Fruit fly (Drosophila melanogaster) whole organism, embryonic: ENCODE data around the gene CG31223.
A peak's percentile ranks its signal among the peaks of the same experiment; 100 is the strongest.

ENCODE experiments used
- Adf1 ChIP-seq: fragments of 200-800 bp; sonication (Bioruptor generic); IDR thresholded peaks from 2 replicates; pipeline ENCODE4 v1.3.6; 2022; ENCODE audit warnings: missing biosample characterization, missing genetic modification characterization
- Aef1 ChIP-seq: fragments of 200-800 bp; sonication (Bioruptor generic); IDR thresholded peaks from 3 replicates; pipeline ENCODE4 v1.3.6; 2022; ENCODE audit warnings: missing biosample characterization, missing genetic modification characterization
- CG10267 ChIP-seq: fragments of 200-800 bp; sonication (Bioruptor generic); optimal IDR thresholded peaks from 2 replicates; lab custom pipeline; 2018; ENCODE audit warnings: missing biosample characterization, mild to moderate bottlenecking, missing genetic modification characterization, moderate library complexity
- CG1602 ChIP-seq: fragments of 200-800 bp; sonication (Bioruptor generic); optimal IDR thresholded peaks from 3 replicates; lab custom pipeline; 2016; ENCODE audit warnings: missing biosample characterization, missing genetic modification characterization
- CG17186 ChIP-seq: fragments of 200-800 bp; sonication (Bioruptor generic); optimal IDR thresholded peaks from 3 replicates; lab custom pipeline; 2017; ENCODE audit warnings: missing biosample characterization, missing genetic modification reagents, missing genetic modification characterization
- CG17328 ChIP-seq: fragments of 200-800 bp; sonication (Bioruptor generic); IDR thresholded peaks from 2 replicates; pipeline ENCODE4 v1.3.6; 2022; ENCODE audit warnings: missing biosample characterization, missing genetic modification characterization
- CG18262 ChIP-seq: fragments of 200-800 bp; optimal IDR thresholded peaks from 3 replicates; lab custom pipeline; 2019; ENCODE audit warnings: missing biosample characterization, mild to moderate bottlenecking, missing genetic modification characterization, moderate library complexity
- CG18476 ChIP-seq: fragments of 200-800 bp; sonication (Bioruptor generic); optimal IDR thresholded peaks from 2 replicates; lab custom pipeline; 2016; ENCODE audit warnings: missing biosample characterization, mild to moderate bottlenecking, missing genetic modification characterization
- CG34224 ChIP-seq: fragments of 200-800 bp; sonication (Bioruptor generic); IDR thresholded peaks from 3 replicates; pipeline ENCODE4 v1.3.6; 2022; ENCODE audit warnings: missing biosample characterization, missing genetic modification characterization; ENCODE audit not compliant: partially characterized antibody
- CG42726 ChIP-seq: fragments of 200-800 bp; sonication (Bioruptor generic); IDR thresholded peaks from 2 replicates; pipeline ENCODE4 v1.3.6; 2022; ENCODE audit warnings: missing biosample characterization, missing genetic modification characterization; ENCODE audit not compliant: partially characterized antibody
- CG4707 ChIP-seq: fragments of 200-800 bp; sonication (Bioruptor generic); optimal IDR thresholded peaks from 2 replicates; lab custom pipeline; 2018; ENCODE audit warnings: missing biosample characterization, mild to moderate bottlenecking, missing genetic modification characterization, moderate library complexity
- CG6175 ChIP-seq: fragments of 200-800 bp; sonication (Bioruptor generic); IDR thresholded peaks from 3 replicates; pipeline ENCODE4 v1.3.6; 2022; ENCODE audit warnings: missing biosample characterization, missing genetic modification characterization
- CG6791 ChIP-seq: fragments of 200-800 bp; sonication (Bioruptor generic); IDR thresholded peaks from 3 replicates; pipeline ENCODE4 v1.3.6; 2022; ENCODE audit warnings: missing biosample characterization, missing genetic modification characterization; ENCODE audit not compliant: partially characterized antibody
- CG7271 ChIP-seq: fragments of 200-800 bp; sonication (Bioruptor generic); optimal IDR thresholded peaks from 2 replicates; lab custom pipeline; 2018; ENCODE audit warnings: missing biosample characterization, mild to moderate bottlenecking, missing genetic modification characterization, moderate library complexity
- CG7372 ChIP-seq: fragments of 200-800 bp; sonication (Bioruptor generic); IDR thresholded peaks from 2 replicates; pipeline ENCODE4 v1.3.6; 2022; ENCODE audit warnings: missing biosample characterization, missing genetic modification characterization
- CG9817 ChIP-seq: fragments of 200-800 bp; sonication (Bioruptor generic); optimal IDR thresholded peaks from 2 replicates; lab custom pipeline; 2018; ENCODE audit warnings: missing biosample characterization, mild to moderate bottlenecking, missing genetic modification characterization, moderate library complexity
- CG9876 ChIP-seq: fragments of 200-800 bp; sonication (Bioruptor generic); optimal IDR thresholded peaks from 2 replicates; lab custom pipeline; 2016; ENCODE audit warnings: missing biosample characterization, missing genetic modification characterization
- CG9932 ChIP-seq: fragments of 200-800 bp; sonication (Bioruptor generic); IDR thresholded peaks from 2 replicates; pipeline ENCODE4 v1.3.6; 2022; ENCODE audit warnings: missing biosample characterization, missing genetic modification characterization
- Camta ChIP-seq: fragments of 200-800 bp; sonication (Bioruptor generic); optimal IDR thresholded peaks from 2 replicates; lab custom pipeline; 2016; ENCODE audit warnings: missing biosample characterization, missing genetic modification characterization
- Dip2 ChIP-seq: fragments of 200-800 bp; sonication (Bioruptor generic); IDR thresholded peaks from 2 replicates; pipeline ENCODE4 v1.3.6; 2022; ENCODE audit warnings: missing biosample characterization, missing genetic modification characterization
- Dip3 ChIP-seq: fragments of 200-800 bp; sonication (Bioruptor generic); optimal IDR thresholded peaks from 3 replicates; lab custom pipeline; 2016; ENCODE audit warnings: missing biosample characterization, missing genetic modification characterization
- Doc3 ChIP-seq: fragments of 200-800 bp; sonication (Bioruptor generic); IDR thresholded peaks from 3 replicates; pipeline ENCODE4 v1.3.6; 2022; ENCODE audit warnings: missing biosample characterization, missing genetic modification characterization; ENCODE audit not compliant: partially characterized antibody
- Elba2 ChIP-seq: fragments of 200-800 bp; sonication (Bioruptor generic); optimal IDR thresholded peaks from 3 replicates; lab custom pipeline; 2016; ENCODE audit warnings: missing biosample characterization, missing genetic modification characterization
- Fer1 ChIP-seq: fragments of 200-800 bp; sonication (Bioruptor generic); optimal IDR thresholded peaks from 2 replicates; lab custom pipeline; 2017; ENCODE audit warnings: missing biosample characterization, mild to moderate bottlenecking, missing genetic modification characterization
- HmgZ ChIP-seq: fragments of 200-800 bp; sonication (Bioruptor generic); optimal IDR thresholded peaks from 2 replicates; lab custom pipeline; 2018; ENCODE audit warnings: missing biosample characterization, mild to moderate bottlenecking, missing genetic modification characterization
- Hr51 ChIP-seq, 2 experiments: fragments of 200-800 bp; sonication (Bioruptor generic); optimal IDR thresholded peaks; 2 replicates in 1 of 2; 3 replicates in 1 of 2; lab custom pipeline; 2016 to 2018; ENCODE audit warnings: missing biosample characterization in 2 of 2, missing genetic modification characterization in 2 of 2, mild to moderate bottlenecking in 1 of 2, moderate library complexity in 1 of 2
- Hsf ChIP-seq: fragments of 200-800 bp; sonication (Bioruptor generic); optimal IDR thresholded peaks from 3 replicates; lab custom pipeline; 2016; ENCODE audit warnings: missing biosample characterization, missing genetic modification characterization
- Jarid2 ChIP-seq: fragments of 200-800 bp; sonication (Bioruptor generic); optimal IDR thresholded peaks from 3 replicates; lab custom pipeline; 2017; ENCODE audit warnings: mild to moderate bottlenecking, missing biosample characterization, missing genetic modification reagents, missing genetic modification characterization
- Nf-YA ChIP-seq: fragments of 200-800 bp; sonication (Bioruptor generic); IDR thresholded peaks from 2 replicates; pipeline ENCODE4 v1.3.6; 2022; ENCODE audit warnings: missing biosample characterization, missing genetic modification characterization
- PHDP ChIP-seq: fragments of 200-800 bp; sonication (Bioruptor generic); optimal IDR thresholded peaks from 3 replicates; lab custom pipeline; 2018; ENCODE audit warnings: missing biosample characterization, mild to moderate bottlenecking, missing genetic modification characterization, moderate library complexity
- Usf ChIP-seq: fragments of 200-800 bp; sonication (Bioruptor generic); optimal IDR thresholded peaks from 2 replicates; lab custom pipeline; 2017; ENCODE audit warnings: missing genotype, missing biosample characterization, missing genetic modification characterization
- Xrp1 ChIP-seq: fragments of 200-800 bp; sonication (Bioruptor generic); IDR thresholded peaks from 2 replicates; pipeline ENCODE4 v1.3.6; 2022; ENCODE audit warnings: missing biosample characterization, missing genetic modification characterization
- ap ChIP-seq: fragments of 200-800 bp; sonication (Bioruptor generic); IDR thresholded peaks from 2 replicates; pipeline ENCODE4 v1.3.6; 2022; ENCODE audit warnings: missing biosample characterization, missing genetic modification characterization
- ash1 ChIP-seq: fragments of 200-800 bp; sonication (Bioruptor generic); optimal IDR thresholded peaks from 2 replicates; lab custom pipeline; 2018; ENCODE audit warnings: missing biosample characterization, mild to moderate bottlenecking, missing genetic modification characterization
- btn ChIP-seq: fragments of 200-800 bp; sonication (Bioruptor generic); optimal IDR thresholded peaks from 2 replicates; lab custom pipeline; 2016; ENCODE audit warnings: missing biosample characterization, missing genetic modification characterization
- chm ChIP-seq: fragments of 200-800 bp; sonication (Bioruptor generic); IDR thresholded peaks from 2 replicates; pipeline ENCODE4 v1.3.6; 2022; ENCODE audit warnings: missing biosample characterization, missing genetic modification characterization
- da ChIP-seq: fragments of 200-800 bp; sonication (Bioruptor generic); optimal IDR thresholded peaks from 2 replicates; lab custom pipeline; 2016; ENCODE audit warnings: missing biosample characterization, missing genetic modification characterization
- dan ChIP-seq: fragments of 200-800 bp; sonication (Bioruptor generic); IDR thresholded peaks from 2 replicates; pipeline ENCODE4 v1.3.6; 2022; ENCODE audit warnings: missing biosample characterization, missing genetic modification characterization
- fd64A ChIP-seq: fragments of 200-800 bp; sonication (Bioruptor generic); optimal IDR thresholded peaks from 3 replicates; lab custom pipeline; 2018; ENCODE audit warnings: missing biosample characterization, mild to moderate bottlenecking, missing genetic modification characterization
- h ChIP-seq: fragments of >200 bp; optimal IDR thresholded peaks from 2 replicates; lab custom pipeline; 2017
- lola ChIP-seq, 3 experiments: fragments of >200 bp in 2 of 3; fragments of 200-800 bp in 1 of 3; sonication (Bioruptor generic) in 1 of 3; optimal IDR thresholded peaks; 2 replicates each; lab custom pipeline; 2017 to 2019; ENCODE audit warnings: missing biosample characterization in 3 of 3, missing genetic modification characterization in 3 of 3, mild to moderate bottlenecking in 1 of 3, moderate library complexity in 1 of 3
- nau ChIP-seq: fragments of 200-800 bp; sonication (Bioruptor generic); optimal IDR thresholded peaks from 3 replicates; lab custom pipeline; 2017; ENCODE audit warnings: missing biosample characterization, mild to moderate bottlenecking, missing genetic modification characterization, missing genetic modification reagents
- odd ChIP-seq: fragments of 200-800 bp; sonication (Bioruptor generic); optimal IDR thresholded peaks from 2 replicates; lab custom pipeline; 2017; ENCODE audit warnings: missing biosample characterization, mild to moderate bottlenecking, missing genetic modification characterization
- pros ChIP-seq: fragments of 200-800 bp; sonication (Bioruptor generic); optimal IDR thresholded peaks from 3 replicates; lab custom pipeline; 2019; ENCODE audit warnings: missing biosample characterization, mild to moderate bottlenecking, missing genetic modification characterization, moderate library complexity
- pum ChIP-seq: fragments of 200-800 bp; sonication (Bioruptor generic); optimal IDR thresholded peaks from 2 replicates; lab custom pipeline; 2016; ENCODE audit warnings: missing biosample characterization, missing genetic modification characterization
- run ChIP-seq: fragments of 200-800 bp; sonication (Bioruptor generic); optimal IDR thresholded peaks from 3 replicates; lab custom pipeline; 2018; ENCODE audit warnings: missing biosample characterization, mild to moderate bottlenecking, missing genetic modification characterization
- sima ChIP-seq: fragments of 200-800 bp; sonication (Bioruptor generic); optimal IDR thresholded peaks from 2 replicates; lab custom pipeline; 2016; ENCODE audit warnings: missing biosample characterization, missing genetic modification characterization
- sr ChIP-seq: fragments of 200-800 bp; sonication (Bioruptor generic); IDR thresholded peaks from 3 replicates; pipeline ENCODE4 v1.3.6; 2022; ENCODE audit warnings: missing biosample characterization, missing genetic modification characterization
- sug ChIP-seq: fragments of 200-800 bp; optimal IDR thresholded peaks from 2 replicates; lab custom pipeline; 2019; ENCODE audit warnings: missing biosample characterization, mild to moderate bottlenecking, missing genetic modification characterization, moderate library complexity
- tna ChIP-seq: fragments of 200-800 bp; sonication (Bioruptor generic); IDR thresholded peaks from 2 replicates; pipeline ENCODE4 v1.3.6; 2022; ENCODE audit warnings: missing biosample characterization, missing genetic modification characterization; ENCODE audit not compliant: partially characterized antibody
- ttk ChIP-seq: fragments of 200-800 bp; sonication (Bioruptor generic); IDR thresholded peaks from 2 replicates; pipeline ENCODE4 v2.1.2; 2022; ENCODE audit warnings: missing biosample characterization, missing genetic modification characterization

The CG31223 gene

DNA sequence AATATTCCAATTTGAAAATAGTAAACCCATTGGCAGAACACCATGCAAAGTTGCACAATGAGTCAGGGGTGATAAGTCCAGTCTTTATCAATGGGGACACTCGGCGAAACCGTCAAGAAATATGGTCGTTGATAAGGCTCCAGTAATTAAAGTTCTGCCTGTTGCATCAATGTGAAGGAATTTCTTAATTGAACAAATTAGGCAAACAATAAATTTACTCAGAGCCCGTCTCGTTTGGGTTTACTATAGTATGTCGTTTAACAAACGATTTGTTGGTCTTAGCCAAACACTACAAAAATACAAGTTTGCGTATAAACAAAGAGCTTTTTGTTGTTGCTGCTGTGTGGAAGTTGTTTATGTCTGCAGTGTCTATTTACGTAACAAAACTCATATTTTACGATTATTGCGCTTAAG, 3.9 kb downstream of the CG31223 start (continued):
- TF ChIP-seq CG17328 (GFP tag; lab: Robert Waterston, UW) (no peak), Jarid2 (GFP tag; lab: Kevin White, UChicago) (peak; percentile 24), Hr51 (GFP tag; optimal IDR thresholded peaks at IDR 0.05; lab: Kevin White, UChicago) (no peak), btn (peak; percentile 3), nau (GFP tag; lab: Kevin White, UChicago) (peak; percentile 78), CG18262 (tag; lab: Kevin White, UChicago) (no peak), pros (no peak), h (lab: Kevin White, UChicago) (no peak), Dip2 (no peak), Doc3 (no peak), CG7372 (no peak), CG4707 (GFP tag; lab: Kevin White, UChicago) (peak; percentile 2), sug (tag; lab: Kevin White, UChicago) (peak; percentile 4), sr (GFP tag; lab: Robert Waterston, UW) (0 out of 3 replicates have a peak, but pooled peaks have one; percentile 5), chm (no peak), ap (GFP tag; lab: Robert Waterston, UW) (no peak), tna (GFP tag; lab: Robert Waterston, UW) (no peak), Dip3 (GFP tag; lab: Kevin White, UChicago) (no peak), ash1 (GFP tag; lab: Kevin White, UChicago) (peak; percentile 13), ttk (GFP tag; lab: Robert Waterston, UW) (no peak), CG42726 (GFP tag; lab: Robert Waterston, UW) (no peak), CG9876 (GFP tag; lab: Kevin White, UChicago) (no peak), CG9932 (no peak), HmgZ (tag; lab: Kevin White, UChicago) (peak; percentile 55), Elba2 (GFP tag; lab: Kevin White, UChicago) (no peak), Aef1 (GFP tag; lab: Robert Waterston, UW) (no peak), CG18476 (peak; percentile 4), lola (GFP tag; optimal IDR thresholded peaks at IDR 0.05; lab: Kevin White, UChicago) (no peak), fd64A (GFP tag; lab: Kevin White, UChicago) (peak; percentile 29), da (GFP tag; lab: Kevin White, UChicago) (no peak), CG6791 (no peak), PHDP (tag; lab: Kevin White, UChicago) (peak; percentile 77), dan (GFP tag; lab: Robert Waterston, UW) (no peak), odd (peak; percentile 64), CG7271 (tag; lab: Kevin White, UChicago) (peak; percentile 29), Camta (no peak), Adf1 (GFP tag; lab: Robert Waterston, UW) (no peak), Usf (no peak), CG34224 (GFP tag; lab: Robert Waterston, UW) (no peak), Fer1 (GFP tag; lab: Kevin White, UChicago) (peak; percentile 59), sima (GFP tag; lab: Kevin White, UChicago) (no peak), run (no peak), Hsf (GFP tag; lab: Kevin White, UChicago) (no peak), CG17186 (GFP tag; lab: Kevin White, UChicago) (no peak), CG9817 (peak; percentile 36), CG10267 (no peak), CG1602 (GFP tag; lab: Kevin White, UChicago) (no peak), Xrp1 (peak; percentile 47; the same call in 1 of the 2 replicates), CG6175 (GFP tag; lab: Robert Waterston, UW) (0 out of 3 replicates have a peak, but pooled peaks have one; percentile 32), pum (GFP tag; lab: Kevin White, UChicago) (no peak), Nf-YA (GFP tag; lab: Robert Waterston, UW) (no peak)
